Worm (Caenorhabditis elegans) whole organism, L4 larva: ENCODE results near the gene cpr-9.

Experiments
- F26F4.8 ChIP-seq: fragments of 200-800 bp; sonication (Bioruptor generic); conservative IDR thresholded peaks from 2 replicates; pipeline ENCODE4 v1.3.6; 2022; ENCODE audit warnings: missing genetic modification characterization, missing compliant biosample characterization
- F37D6.2 ChIP-seq: sonication (generic microtip); optimal IDR thresholded peaks from 2 replicates; lab custom pipeline; 2016; ENCODE audit warnings: mild to moderate bottlenecking, missing genetic modification characterization, missing compliant biosample characterization
- F44E2.7 ChIP-seq: fragments of 200-800 bp; sonication (Bioruptor generic); IDR thresholded peaks from 2 replicates; pipeline ENCODE4 v2.1.2; 2022; ENCODE audit warnings: missing genetic modification characterization, missing compliant biosample characterization
- T20F7.1 ChIP-seq: fragments of 200-800 bp; sonication (Bioruptor generic); optimal IDR thresholded peaks from 2 replicates; lab custom pipeline; 2018; ENCODE audit warnings: mild to moderate bottlenecking, missing genetic modification characterization, missing compliant biosample characterization
- Y5F2A.4 ChIP-seq: fragments of 200-800 bp; sonication (Bioruptor generic); optimal IDR thresholded peaks from 2 replicates; lab custom pipeline; 2018; ENCODE audit warnings: mild to moderate bottlenecking, missing genetic modification characterization, missing compliant biosample characterization
- ZK546.5 ChIP-seq, 2 experiments: sonication (generic microtip); optimal IDR thresholded peaks; 2 replicates each; lab custom pipeline; 2017; ENCODE audit warnings: missing biosample characterization in 2 of 2, missing genetic modification characterization in 2 of 2
- aha-1 ChIP-seq: fragments of 150-350 bp; peaks from one replicate; lab custom pipeline; 2014; ENCODE audit warnings: missing biosample characterization, missing genetic modification characterization
- ama-1 ChIP-seq: fragments of 150-350 bp; optimal IDR thresholded peaks from 2 replicates; lab custom pipeline; 2014; ENCODE audit warnings: inconsistent platforms, mixed read lengths
- ceh-44 ChIP-seq: fragments of 200-800 bp; sonication (Bioruptor generic); IDR thresholded peaks from 2 replicates; pipeline ENCODE4 v1.3.6; 2022; ENCODE audit warnings: missing genetic modification reagents, missing genetic modification characterization, missing compliant biosample characterization
- ces-1 ChIP-seq: fragments of 150-350 bp; sonication (generic microtip); optimal IDR thresholded peaks from 4 replicates; lab custom pipeline; 2014; ENCODE audit warnings: missing biosample characterization, missing genetic modification reagents, missing genetic modification characterization
- daf-12 ChIP-seq: fragments of 150-350 bp; optimal IDR thresholded peaks from 2 replicates; lab custom pipeline; 2014; ENCODE audit warnings: missing biosample characterization, missing genetic modification reagents, missing genetic modification characterization
- daf-16 ChIP-seq, 3 experiments: sonication (generic microtip); optimal IDR thresholded peaks; 2 replicates each; lab custom pipeline; 2016 to 2017; ENCODE audit warnings: missing genetic modification characterization in 3 of 3, missing genetic modification reagents in 3 of 3, mild to moderate bottlenecking in 2 of 3, missing compliant biosample characterization in 2 of 3, missing biosample characterization in 1 of 3, moderate library complexity in 1 of 3
- daf-8 ChIP-seq: fragments of 200-800 bp; sonication (Bioruptor generic); IDR thresholded peaks from 2 replicates; pipeline ENCODE4 v1.3.6; 2022; ENCODE audit warnings: missing genetic modification characterization, missing compliant biosample characterization
- dpl-1 ChIP-seq: fragments of 150-350 bp; optimal IDR thresholded peaks from 2 replicates; lab custom pipeline; 2014; ENCODE audit warnings: missing biosample characterization, missing genetic modification reagents, missing genetic modification characterization
- duxl-1 ChIP-seq: sonication (generic microtip); optimal IDR thresholded peaks from 2 replicates; lab custom pipeline; 2016; ENCODE audit warnings: mild to moderate bottlenecking, missing genetic modification characterization, moderate library complexity, missing compliant biosample characterization; ENCODE audit not compliant: poor library complexity
- fos-1 ChIP-seq: fragments of 150-350 bp; optimal IDR thresholded peaks from 2 replicates; lab custom pipeline; 2014; ENCODE audit warnings: missing biosample characterization, missing genetic modification characterization
- gei-8 ChIP-seq: fragments of 200-800 bp; sonication (Bioruptor generic); optimal IDR thresholded peaks from 2 replicates; lab custom pipeline; 2018; ENCODE audit warnings: mild to moderate bottlenecking, missing genetic modification characterization, missing compliant biosample characterization
- hif-1 ChIP-seq, 2 experiments: sonication (generic microtip); optimal IDR thresholded peaks; 2 replicates each; lab custom pipeline; 2016 to 2017; ENCODE audit warnings: missing compliant biosample characterization in 2 of 2, missing genetic modification characterization in 2 of 2, missing genetic modification reagents in 2 of 2, missing genotype in 2 of 2, mild to moderate bottlenecking in 1 of 2
- lin-1 ChIP-seq: fragments of 200-800 bp; sonication (Bioruptor generic); IDR thresholded peaks from 2 replicates; pipeline ENCODE4 v1.3.6; 2022; ENCODE audit warnings: missing genetic modification reagents, missing genetic modification characterization, missing compliant biosample characterization
- lin-38 ChIP-seq: fragments of 200-800 bp; sonication (Bioruptor generic); IDR thresholded peaks from 2 replicates; pipeline ENCODE4 v1.3.6; 2022; ENCODE audit warnings: missing genetic modification reagents, missing genetic modification characterization, missing compliant biosample characterization
- madf-9 ChIP-seq: fragments of 200-800 bp; sonication (Bioruptor generic); conservative IDR thresholded peaks from 2 replicates; pipeline ENCODE4 v1.3.6; 2022; ENCODE audit warnings: missing genetic modification reagents, missing genetic modification characterization, missing compliant biosample characterization
- mdt-29 ChIP-seq: fragments of 200-800 bp; sonication (Bioruptor generic); IDR thresholded peaks from 2 replicates; pipeline ENCODE4 v1.3.6; 2022; ENCODE audit warnings: missing genetic modification reagents, missing genetic modification characterization, missing compliant biosample characterization
- mep-1 ChIP-seq: fragments of 150-350 bp; sonication (generic microtip); optimal IDR thresholded peaks from 3 replicates; lab custom pipeline; 2014; ENCODE audit warnings: missing biosample characterization, missing genetic modification characterization
- mes-2 ChIP-seq: sonication (generic microtip); optimal IDR thresholded peaks from 2 replicates; lab custom pipeline; 2016; ENCODE audit warnings: missing genotype, mild to moderate bottlenecking, missing genetic modification characterization, missing compliant biosample characterization; ENCODE audit not compliant: poor library complexity, severe bottlenecking
- mxl-3 ChIP-seq: fragments of 200-800 bp; sonication (Bioruptor generic); optimal IDR thresholded peaks from 2 replicates; lab custom pipeline; 2018; ENCODE audit warnings: mild to moderate bottlenecking, missing genetic modification characterization, missing compliant biosample characterization
- nhr-11 ChIP-seq: fragments of 150-350 bp; optimal IDR thresholded peaks from 2 replicates; lab custom pipeline; 2014; ENCODE audit warnings: missing biosample characterization, missing genetic modification characterization
- nhr-28 ChIP-seq: fragments of 150-350 bp; optimal IDR thresholded peaks from 2 replicates; lab custom pipeline; 2014; ENCODE audit warnings: missing biosample characterization, missing genetic modification characterization
- nhr-6 ChIP-seq: fragments of 150-350 bp; optimal IDR thresholded peaks from 2 replicates; lab custom pipeline; 2014; ENCODE audit warnings: missing biosample characterization, missing genetic modification characterization
- php-3 ChIP-seq: fragments of 200-800 bp; sonication (Bioruptor generic); IDR thresholded peaks from 2 replicates; pipeline ENCODE4 v1.3.6; 2022; ENCODE audit warnings: missing genetic modification reagents, missing genetic modification characterization, missing compliant biosample characterization
- rbr-2 ChIP-seq: sonication (generic microtip); optimal IDR thresholded peaks from 2 replicates; lab custom pipeline; 2016; ENCODE audit warnings: missing genotype, missing genetic modification characterization, missing compliant biosample characterization
- sdz-12 ChIP-seq: fragments of 200-800 bp; sonication (Bioruptor generic); optimal IDR thresholded peaks from 2 replicates; lab custom pipeline; 2018; ENCODE audit warnings: mild to moderate bottlenecking, missing genetic modification characterization, missing compliant biosample characterization
- spr-3 ChIP-seq: fragments of 200-800 bp; sonication (Bioruptor generic); optimal IDR thresholded peaks from 2 replicates; lab custom pipeline; 2018; ENCODE audit warnings: mild to moderate bottlenecking, missing genetic modification characterization, missing compliant biosample characterization
- tag-97 ChIP-seq: fragments of 200-800 bp; sonication (Bioruptor generic); IDR thresholded peaks from 2 replicates; pipeline ENCODE4 v1.3.6; 2022; ENCODE audit warnings: missing genetic modification characterization, missing compliant biosample characterization
- unc-130 ChIP-seq: sonication (generic microtip); optimal IDR thresholded peaks from 2 replicates; lab custom pipeline; 2016; ENCODE audit warnings: missing genetic modification reagents, missing genetic modification characterization, missing compliant biosample characterization
- unc-62 ChIP-seq, 3 experiments: fragments of 150-350 bp in 1 of 3; sonication (generic microtip); optimal IDR thresholded peaks in 2 of 3; peaks in 1 of 3; 1 replicate in 1 of 3; 2 replicates in 2 of 3; lab custom pipeline; 2014 to 2017; ENCODE audit warnings: missing biosample characterization in 3 of 3, missing genetic modification characterization in 3 of 3, missing genetic modification reagents in 3 of 3, missing genotype in 1 of 3
- zag-1 ChIP-seq: fragments of 150-350 bp; optimal IDR thresholded peaks from 2 replicates; lab custom pipeline; 2014; ENCODE audit warnings: missing biosample characterization, missing genetic modification characterization
- zfp-3 ChIP-seq: fragments of 200-800 bp; sonication (Bioruptor generic); conservative IDR thresholded peaks from 2 replicates; pipeline ENCODE4 v1.3.6; 2022; ENCODE audit warnings: missing genetic modification reagents, missing genetic modification characterization, missing compliant biosample characterization
- zip-11 ChIP-seq: fragments of 200-800 bp; sonication (Bioruptor generic); IDR thresholded peaks from 2 replicates; pipeline ENCODE4 v1.3.6; 2022; ENCODE audit warnings: missing genetic modification characterization, missing compliant biosample characterization

Gene cpr-9

ce11 chrV:12040823-12041606, 38.2 kb downstream of the cpr-9 start, which contains the start of the genes kup-1 and F10C2.4:
Gene kup-1, minus strand, starts transcription at chrV:12040873.
Gene F10C2.4, plus strand, starts transcription at chrV:12041556.
- TF ChIP-seq rbr-2 (tag; lab: Kevin White, UChicago) (peak; percentile 28), spr-3 (GFP tag; lab: Kevin White, UChicago) (no peak), dpl-1 (GFP tag; lab: Kevin White, UChicago) (peak; percentile 91), unc-130 (no peak), T20F7.1 (GFP tag; lab: Kevin White, UChicago) (peak; percentile 60), nhr-28 (tag; lab: Kevin White, UChicago) (peak; percentile 23), duxl-1 (tag; lab: Kevin White, UChicago) (no peak), lin-38 (peak; percentile 88), daf-16 (GFP tag; optimal IDR thresholded peaks at IDR 0.05; lab: Kevin White, UChicago) (no peak), daf-16 (tag; optimal IDR thresholded peaks at IDR 0.05; lab: Kevin White, UChicago) (peak; percentile 17), gei-8 (GFP tag; lab: Kevin White, UChicago) (no peak), nhr-11 (tag; lab: Kevin White, UChicago) (peak; percentile 16), ces-1 (GFP tag; lab: Kevin White, UChicago) (no peak), unc-62 (GFP tag; optimal IDR thresholded peaks at IDR 0.05 in 1 of 2; lab: Kevin White, UChicago) (no peak), unc-62 (tag; optimal IDR thresholded peaks at IDR 0.05; lab: Kevin White, UChicago) (no peak), nhr-6 (tag; lab: Kevin White, UChicago) (peak; percentile 88), mes-2 (tag; lab: Kevin White, UChicago) (peak; percentile 51), aha-1 (tag; lab: Kevin White, UChicago) (peak; percentile 78)

DNA sequence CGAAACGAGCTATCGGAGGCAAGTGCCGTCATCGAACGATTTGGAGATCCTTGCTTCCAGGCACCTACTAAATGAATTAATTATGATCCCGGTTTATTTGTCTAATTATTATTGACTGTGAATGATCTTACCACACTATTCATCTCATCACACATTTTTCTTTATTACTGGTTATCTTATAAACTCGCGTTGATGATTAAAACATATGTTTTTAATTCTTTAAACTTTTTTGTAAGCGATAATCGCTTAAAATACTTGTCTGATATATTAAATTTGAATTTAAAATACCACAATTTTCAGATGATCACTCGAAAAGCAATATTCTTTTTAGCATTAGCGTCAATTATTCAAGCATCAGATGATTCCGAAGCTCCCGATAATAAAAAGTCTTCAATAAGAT, 42.3 kb downstream of the cpr-9 start, which contains the start of gene F10C2.5:
Gene F10C2.5, plus strand, starts transcription at position 301 of the 400 bp plus-strand sequence.
- TF ChIP-seq F37D6.2 (no peak), fos-1 (no peak), F44E2.7 (GFP tag; lab: Robert Waterston, UW) (no peak), lin-1 (GFP tag; lab: Robert Waterston, UW) (no peak), madf-9 (GFP tag; lab: Robert Waterston, UW) (no peak), daf-12 (tag; lab: Kevin White, UChicago) (no peak), zag-1 (tag; lab: Kevin White, UChicago) (no peak), dpl-1 (GFP tag; lab: Kevin White, UChicago) (no peak), zip-11 (no peak), mep-1 (tag; lab: Kevin White, UChicago) (no peak), php-3 (GFP tag; lab: Robert Waterston, UW) (no peak), zfp-3 (GFP tag; lab: Robert Waterston, UW) (no peak), Y5F2A.4 (GFP tag; lab: Kevin White, UChicago) (no peak), daf-8 (no peak), mdt-29 (GFP tag; lab: Robert Waterston, UW) (no peak), rbr-2 (tag; lab: Kevin White, UChicago) (no peak), ama-1 (lab: Kevin White, UChicago) (no peak), sdz-12 (no peak), nhr-28 (tag; lab: Kevin White, UChicago) (no peak), ZK546.5 (tag; optimal IDR thresholded peaks at IDR 0.05; lab: Kevin White, UChicago) (no peak)
- TF ChIP-seq, all 104 proteins: peak for 0

DNA sequence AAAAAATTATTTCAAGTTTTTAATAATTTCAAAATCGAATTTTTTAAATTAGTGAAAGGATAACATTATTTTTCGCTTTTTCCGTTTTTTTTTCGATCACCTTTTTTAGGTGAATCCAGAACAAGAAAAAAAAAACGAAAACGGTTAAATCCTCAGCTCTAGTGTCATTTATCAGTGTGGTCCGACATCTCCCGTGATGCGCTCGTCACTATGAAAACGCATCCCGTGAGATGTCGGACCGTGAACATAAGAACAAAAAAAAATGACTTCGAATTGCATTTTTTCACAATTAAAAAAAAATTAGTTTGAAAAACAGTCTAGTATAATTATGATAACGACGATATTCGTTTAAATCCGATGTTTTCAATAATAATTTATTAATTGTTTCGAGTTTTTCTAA, 44.9 kb downstream of the cpr-9 start:
- no peak for TF ChIP-seq mdt-29 (GFP tag; lab: Robert Waterston, UW)
- no peak for TF ChIP-seq hif-1 (tag; optimal IDR thresholded peaks at IDR 0.05; lab: Kevin White, UChicago)
- no peak for TF ChIP-seq F26F4.8 (GFP tag; lab: Robert Waterston, UW)
- TF ChIP-seq ceh-44 = no peak
- TF ChIP-seq nhr-11 (tag; lab: Kevin White, UChicago) = no peak
- TF ChIP-seq daf-16 (GFP tag; optimal IDR thresholded peaks at IDR 0.05; lab: Kevin White, UChicago) = no peak
- no peak for TF ChIP-seq daf-16 (tag; optimal IDR thresholded peaks at IDR 0.05; lab: Kevin White, UChicago)
- no peak for TF ChIP-seq tag-97 (GFP tag; lab: Robert Waterston, UW)
- TF ChIP-seq mxl-3 = no peak
- TF ChIP-seq zip-11 = no peak
